Worm (Caenorhabditis elegans) whole organism, L4/young adult: ENCODE results near the gene Y105C5A.8.
"Not testable (repeated sequence)": the region's sequence is repeated elsewhere in the genome, so short reads cannot be mapped to it uniquely, and the experiment has no call there.

Experiments used
- W03F9.2 ChIP-seq: fragments of 150-350 bp; optimal IDR thresholded peaks from 2 replicates; lab custom pipeline; 2014; ENCODE audit warnings: missing biosample characterization, missing genetic modification characterization
- dao-5 ChIP-seq: sonication (generic microtip); optimal IDR thresholded peaks from 2 replicates; lab custom pipeline; 2016; ENCODE audit warnings: missing genotype, missing genetic modification characterization, moderate library complexity, missing compliant biosample characterization
- him-1 ChIP-seq: sonication (generic microtip); optimal IDR thresholded peaks from 2 replicates; lab custom pipeline; 2016; ENCODE audit warnings: missing genotype, missing genetic modification reagents, missing genetic modification characterization, missing compliant biosample characterization

Gene Y105C5A.8

ce11 chrIV:15616971-15617370, at the start of gene Y105C5A.8:
TSS of gene Y105C5A.8 (minus strand) at chrIV:15617071.
- TF ChIP-seq him-1 (tag; lab: Kevin White, UChicago), result no peak
- TF ChIP-seq dao-5, result no peak
- TF ChIP-seq W03F9.2, result no peak

- TF ChIP-seq W03F9.2 (no peak), him-1 (tag; lab: Kevin White, UChicago) (no peak), dao-5 (no peak)
Measured at ce11 chrIV:15658444-15658843, 41.6 kb upstream of the Y105C5A.8 start.

ce11 chrIV:15648245-15648644, 31.4 kb upstream of the Y105C5A.8 start:
- TF ChIP-seq him-1 (tag; lab: Kevin White, UChicago) (no peak), dao-5 (no peak), W03F9.2 (no peak)

- TF ChIP-seq him-1 (tag; lab: Kevin White, UChicago), result peak; percentile 65
Measured at ce11 chrIV:15646418-15647220, 29.7 kb upstream of the Y105C5A.8 start, which contains the start of the genes Y105C5A.1268 and Y105C5A.1272. TSS of gene Y105C5A.1268 (minus strand) at chrIV:15646468. TSS of gene Y105C5A.1272 (plus strand) at chrIV:15646992.

ce11 chrIV:15641699-15642098, 24.8 kb upstream of the Y105C5A.8 start, which contains the start of gene Y105C5A.12:
TSS of gene Y105C5A.12 (minus strand) at chrIV:15641799.
- not testable (repeated sequence) for TF ChIP-seq dao-5; him-1 (tag; lab: Kevin White, UChicago); W03F9.2

ce11 chrIV:15640852-15641251, 24.0 kb upstream of the Y105C5A.8 start, which contains the start of gene Y105C5A.13:
TSS of gene Y105C5A.13 (plus strand) at chrIV:15641231.
- TF ChIP-seq dao-5, result no peak
- TF ChIP-seq W03F9.2, result no peak
- TF ChIP-seq him-1 (tag; lab: Kevin White, UChicago), result no peak

- no peak for TF ChIP-seq him-1 (tag; lab: Kevin White, UChicago)
Measured at ce11 chrIV:15639223-15639622, 22.4 kb upstream of the Y105C5A.8 start.

- not testable (repeated sequence) for TF ChIP-seq W03F9.2; dao-5; him-1 (tag; lab: Kevin White, UChicago)
Measured at ce11 chrIV:15635462-15635861, 18.6 kb upstream of the Y105C5A.8 start, which contains the start of gene Y105C5A.10. TSS of gene Y105C5A.10 (plus strand) at chrIV:15635762.

- not testable (repeated sequence) for TF ChIP-seq him-1 (tag; lab: Kevin White, UChicago); dao-5; W03F9.2
Measured at ce11 chrIV:15634240-15634789, 17.4 kb upstream of the Y105C5A.8 start, which contains the start of gene Y105C5A.1274. TSS of gene Y105C5A.1274 (plus strand) at chrIV:15634739.

ce11 chrIV:15631217-15631616, 14.3 kb upstream of the Y105C5A.8 start, which contains the start of gene Y105C5A.9:
TSS of gene Y105C5A.9 (plus strand) at chrIV:15631517.
- TF ChIP-seq W03F9.2, result no peak
- TF ChIP-seq dao-5, result no peak
- no peak for TF ChIP-seq him-1 (tag; lab: Kevin White, UChicago)

- no peak for TF ChIP-seq him-1 (tag; lab: Kevin White, UChicago)
- TF ChIP-seq W03F9.2, result no peak
- TF ChIP-seq dao-5, result no peak
Measured at ce11 chrIV:15617667-15618066, 796 bp upstream of the Y105C5A.8 start.

- TF ChIP-seq dao-5, result no peak
- TF ChIP-seq him-1 (tag; lab: Kevin White, UChicago), result no peak
- TF ChIP-seq W03F9.2, result no peak
Measured at ce11 chrIV:15613141-15613540, 3.7 kb downstream of the Y105C5A.8 start.

ce11 chrIV:15606396-15606795, 10.5 kb downstream of the Y105C5A.8 start:
- no peak for TF ChIP-seq dao-5
- no peak for TF ChIP-seq him-1 (tag; lab: Kevin White, UChicago)
- TF ChIP-seq W03F9.2, result no peak

ce11 chrIV:15604194-15604593, 12.7 kb downstream of the Y105C5A.8 start:
- TF ChIP-seq him-1 (tag; lab: Kevin White, UChicago) (no peak), W03F9.2 (peak; percentile 25)
